Worm (Caenorhabditis elegans) whole organism, L1 larva: ENCODE data around the gene nlp-3.

Experiments used
- blmp-1 ChIP-seq: fragments of 150-350 bp; optimal IDR thresholded peaks from 2 replicates; lab custom pipeline; 2014; ENCODE audit warnings: missing biosample characterization, missing genetic modification characterization
- lin-15B ChIP-seq: fragments of 150-350 bp; sonication (generic microtip); optimal IDR thresholded peaks from 3 replicates; lab custom pipeline; 2014; ENCODE audit warnings: missing biosample characterization, missing genetic modification characterization

ce11 chrX:13145988-13146873, 32.0 kb downstream of the nlp-3 start:
- TF ChIP-seq blmp-1 (tag; lab: Kevin White, UChicago) (peak; percentile 58), lin-15B (no peak)
